Fruit fly (Drosophila melanogaster): ENCODE measurements around the gene CG44838.

DNA sequence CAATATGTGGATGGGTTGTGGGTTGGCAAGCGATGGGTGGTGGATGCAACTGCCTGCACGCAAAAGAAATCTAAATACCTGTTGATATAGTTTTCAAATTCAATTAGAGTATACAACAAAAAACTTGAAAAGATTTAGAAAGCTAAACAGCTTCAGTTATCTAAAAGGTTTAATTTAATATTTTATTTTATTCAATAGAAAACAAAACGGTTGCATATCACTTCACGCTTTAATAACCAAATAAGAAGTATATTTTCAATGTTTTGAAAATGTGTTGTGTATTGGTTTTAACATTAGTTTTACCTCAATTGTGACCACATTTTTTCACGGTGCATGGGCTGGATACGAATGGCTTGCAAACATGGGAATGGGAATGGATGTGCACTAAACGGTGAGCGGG lies 28.8 kb downstream of the CG44838 start:
- no peak for TF ChIP-seq Sin3A (optimal IDR thresholded peaks at IDR 0.05)
- no peak for TF ChIP-seq Myc (optimal IDR thresholded peaks at IDR 0.05)
- no peak for TF ChIP-seq insv (optimal IDR thresholded peaks at IDR 0.05)
- no peak for TF ChIP-seq h (optimal IDR thresholded peaks at IDR 0.05)
- TF ChIP-seq psq (optimal IDR thresholded peaks at IDR 0.05), result no peak
- no peak for TF ChIP-seq ttk (optimal IDR thresholded peaks at IDR 0.05)
